Fruit fly (Drosophila melanogaster) whole organism, embryonic: Measurements from ENCODE around the gene zen.

Experiments used
- BEAF-32 ChIP-seq: fragments of 200-800 bp; sonication (Bioruptor generic); optimal IDR thresholded peaks from 3 replicates; lab custom pipeline; 2017; ENCODE audit warnings: missing biosample characterization, missing genetic modification characterization, mild to moderate bottlenecking, moderate library complexity, missing genetic modification reagents
- Bdp1 ChIP-seq: fragments of 200-800 bp; sonication (Bioruptor generic); optimal IDR thresholded peaks from 3 replicates; lab custom pipeline; 2016; ENCODE audit warnings: missing biosample characterization, missing genetic modification characterization
- CG10321 ChIP-seq: fragments of 200-800 bp; sonication (Bioruptor generic); IDR thresholded peaks from 2 replicates; pipeline ENCODE4 v1.3.6; 2022; ENCODE audit warnings: missing biosample characterization, missing genetic modification characterization
- CG11398 ChIP-seq: fragments of 200-800 bp; sonication (Bioruptor generic); optimal IDR thresholded peaks from 2 replicates; lab custom pipeline; 2016; ENCODE audit warnings: missing biosample characterization, missing genetic modification characterization
- CG14441 ChIP-seq: fragments of 200-800 bp; sonication (Bioruptor generic); IDR thresholded peaks from 2 replicates; pipeline ENCODE4 v1.3.6; 2022; ENCODE audit warnings: missing biosample characterization, missing genetic modification characterization
- CG17328 ChIP-seq: fragments of 200-800 bp; sonication (Bioruptor generic); IDR thresholded peaks from 2 replicates; pipeline ENCODE4 v1.3.6; 2022; ENCODE audit warnings: missing biosample characterization, missing genetic modification characterization
- CG17361 ChIP-seq: fragments of 200-800 bp; sonication (Bioruptor generic); IDR thresholded peaks from 3 replicates; pipeline ENCODE4 v1.3.6; 2022; ENCODE audit warnings: missing biosample characterization, missing genetic modification characterization
- CG17829 ChIP-seq: fragments of 200-800 bp; optimal IDR thresholded peaks from 2 replicates; lab custom pipeline; 2019; ENCODE audit warnings: missing biosample characterization, mild to moderate bottlenecking, missing genetic modification characterization, moderate library complexity
- CG17912 ChIP-seq: fragments of 200-800 bp; sonication (Bioruptor generic); optimal IDR thresholded peaks from 2 replicates; lab custom pipeline; 2018; ENCODE audit warnings: missing biosample characterization, mild to moderate bottlenecking, missing genetic modification characterization
- CG2202 ChIP-seq: fragments of 200-800 bp; sonication (Bioruptor generic); optimal IDR thresholded peaks from 2 replicates; lab custom pipeline; 2018; ENCODE audit warnings: missing biosample characterization, mild to moderate bottlenecking, missing genetic modification characterization
- CG34224 ChIP-seq: fragments of 200-800 bp; sonication (Bioruptor generic); IDR thresholded peaks from 3 replicates; pipeline ENCODE4 v1.3.6; 2022; ENCODE audit warnings: missing biosample characterization, missing genetic modification characterization; ENCODE audit not compliant: partially characterized antibody
- CG3838 ChIP-seq: fragments of 200-800 bp; sonication (Bioruptor generic); optimal IDR thresholded peaks from 3 replicates; lab custom pipeline; 2016; ENCODE audit warnings: missing biosample characterization, missing genetic modification characterization
- CG43689 ChIP-seq: fragments of 200-800 bp; sonication (Bioruptor generic); IDR thresholded peaks from 2 replicates; pipeline ENCODE4 v1.3.6; 2022; ENCODE audit warnings: missing biosample characterization, missing genetic modification characterization
- CG7357 ChIP-seq: fragments of 200-800 bp; sonication (Bioruptor generic); IDR thresholded peaks from 3 replicates; pipeline ENCODE4 v1.3.6; 2022; ENCODE audit warnings: missing biosample characterization, missing genetic modification characterization
- CG8388 ChIP-seq: fragments of 200-800 bp; sonication (Bioruptor generic); optimal IDR thresholded peaks from 2 replicates; lab custom pipeline; 2019; ENCODE audit warnings: missing biosample characterization, mild to moderate bottlenecking, missing genetic modification characterization, moderate library complexity
- CG9215 ChIP-seq: fragments of 200-800 bp; sonication (Bioruptor generic); IDR thresholded peaks from 2 replicates; pipeline ENCODE4 v1.3.6; 2022; ENCODE audit warnings: missing biosample characterization, missing genetic modification characterization
- CkIIα-i1 ChIP-seq: fragments of 200-800 bp; sonication (Bioruptor generic); IDR thresholded peaks from 2 replicates; pipeline ENCODE4 v1.3.6; 2022; ENCODE audit warnings: missing biosample characterization, missing genetic modification characterization
- Elba2 ChIP-seq: fragments of 200-800 bp; sonication (Bioruptor generic); optimal IDR thresholded peaks from 3 replicates; lab custom pipeline; 2016; ENCODE audit warnings: missing biosample characterization, missing genetic modification characterization
- GATAe ChIP-seq: fragments of 200-800 bp; sonication (Bioruptor generic); conservative IDR thresholded peaks from 2 replicates; pipeline ENCODE4 v1.3.6; 2022; ENCODE audit warnings: missing biosample characterization, missing genetic modification characterization
- H2.0 ChIP-seq: fragments of 200-800 bp; sonication (Bioruptor generic); IDR thresholded peaks from 2 replicates; pipeline ENCODE4 v1.3.6; 2022; ENCODE audit warnings: missing biosample characterization, missing genetic modification characterization
- Lpt ChIP-seq: fragments of >200 bp; optimal IDR thresholded peaks from 2 replicates; lab custom pipeline; 2018; ENCODE audit warnings: missing biosample characterization, missing genetic modification characterization
- MBD-R2 ChIP-seq: fragments of 200-800 bp; sonication (Bioruptor generic); IDR thresholded peaks from 2 replicates; pipeline ENCODE4 v1.3.6; 2022; ENCODE audit warnings: missing biosample characterization, missing genetic modification characterization
- Mad ChIP-seq: fragments of 200-800 bp; sonication (Bioruptor generic); optimal IDR thresholded peaks from 2 replicates; lab custom pipeline; 2016; ENCODE audit warnings: missing biosample characterization, missing genetic modification characterization
- NC2β ChIP-seq: fragments of 200-800 bp; sonication (Bioruptor generic); optimal IDR thresholded peaks from 2 replicates; lab custom pipeline; 2016; ENCODE audit warnings: missing biosample characterization, missing genetic modification characterization
- Oli ChIP-seq: fragments of 200-800 bp; sonication (Bioruptor generic); optimal IDR thresholded peaks from 2 replicates; lab custom pipeline; 2018; ENCODE audit warnings: missing biosample characterization, mild to moderate bottlenecking, missing genetic modification characterization, moderate library complexity
- Ravus ChIP-seq: fragments of 200-800 bp; sonication (Bioruptor generic); IDR thresholded peaks from 2 replicates; pipeline ENCODE4 v1.3.6; 2022; ENCODE audit warnings: missing biosample characterization, missing genetic modification characterization
- Ssrp ChIP-seq: fragments of 200-800 bp; sonication (Bioruptor generic); optimal IDR thresholded peaks from 2 replicates; lab custom pipeline; 2018; ENCODE audit warnings: missing biosample characterization, mild to moderate bottlenecking, missing genetic modification characterization, moderate library complexity
- amos ChIP-seq: fragments of 200-800 bp; sonication (Bioruptor generic); IDR thresholded peaks from 2 replicates; pipeline ENCODE4 v1.3.6; 2022; ENCODE audit warnings: missing biosample characterization, missing genetic modification characterization; ENCODE audit not compliant: partially characterized antibody
- bbx ChIP-seq: fragments of 200-800 bp; sonication (Bioruptor generic); IDR thresholded peaks from 2 replicates; pipeline ENCODE4 v1.3.6; 2022; ENCODE audit warnings: missing biosample characterization, missing genetic modification characterization; ENCODE audit not compliant: partially characterized antibody
- cas ChIP-seq: fragments of 200-800 bp; sonication (Bioruptor generic); IDR thresholded peaks from 2 replicates; pipeline ENCODE4 v1.3.6; 2022; ENCODE audit warnings: missing biosample characterization, missing genetic modification characterization
- cato ChIP-seq: fragments of 200-800 bp; sonication (Bioruptor generic); optimal IDR thresholded peaks from 2 replicates; lab custom pipeline; 2016; ENCODE audit warnings: missing biosample characterization, missing genetic modification characterization, borderline replicate concordance
- chm ChIP-seq: fragments of 200-800 bp; sonication (Bioruptor generic); IDR thresholded peaks from 2 replicates; pipeline ENCODE4 v1.3.6; 2022; ENCODE audit warnings: missing biosample characterization, missing genetic modification characterization
- ci ChIP-seq: fragments of 200-800 bp; sonication (Bioruptor generic); IDR thresholded peaks from 3 replicates; pipeline ENCODE4 v1.3.6; 2022; ENCODE audit warnings: missing biosample characterization, missing genetic modification characterization
- fd96Cb ChIP-seq: fragments of 200-800 bp; sonication (Bioruptor generic); optimal IDR thresholded peaks from 2 replicates; lab custom pipeline; 2018; ENCODE audit warnings: missing biosample characterization, mild to moderate bottlenecking, missing genetic modification characterization, moderate library complexity
- gce ChIP-seq: fragments of 200-800 bp; sonication (Bioruptor generic); IDR thresholded peaks from 3 replicates; pipeline ENCODE4 v1.3.6; 2022; ENCODE audit warnings: missing biosample characterization, missing genetic modification characterization
- gcm ChIP-seq: fragments of 200-800 bp; sonication (Bioruptor generic); optimal IDR thresholded peaks from 2 replicates; lab custom pipeline; 2019; ENCODE audit warnings: missing biosample characterization, mild to moderate bottlenecking, missing genetic modification characterization, moderate library complexity
- gsb ChIP-seq: fragments of 200-800 bp; sonication (Bioruptor generic); IDR thresholded peaks from 2 replicates; pipeline ENCODE4 v1.3.6; 2022; ENCODE audit warnings: missing biosample characterization, missing genetic modification characterization
- hbn ChIP-seq: fragments of 200-800 bp; sonication (Bioruptor generic); IDR thresholded peaks from 2 replicates; pipeline ENCODE4 v1.3.6; 2022; ENCODE audit warnings: missing biosample characterization, missing genetic modification characterization; ENCODE audit not compliant: partially characterized antibody
- insv ChIP-seq, 2 experiments: fragments of 200-800 bp; sonication (Bioruptor generic); optimal IDR thresholded peaks; 3 replicates each; lab custom pipeline; 2016 to 2018; ENCODE audit warnings: missing biosample characterization in 2 of 2, missing genetic modification characterization in 2 of 2
- lilli ChIP-seq: fragments of 200-800 bp; sonication (Bioruptor generic); optimal IDR thresholded peaks from 3 replicates; lab custom pipeline; 2016; ENCODE audit warnings: missing biosample characterization, missing genetic modification characterization
- mam ChIP-seq: fragments of 200-800 bp; sonication (Bioruptor generic); optimal IDR thresholded peaks from 3 replicates; lab custom pipeline; 2016; ENCODE audit warnings: missing biosample characterization, missing genetic modification characterization
- nmo ChIP-seq: fragments of 200-800 bp; sonication (Bioruptor generic); optimal IDR thresholded peaks from 2 replicates; lab custom pipeline; 2018; ENCODE audit warnings: missing biosample characterization, mild to moderate bottlenecking, missing genetic modification characterization, moderate library complexity
- nom ChIP-seq: fragments of 200-800 bp; sonication (Bioruptor generic); optimal IDR thresholded peaks from 2 replicates; lab custom pipeline; 2017; ENCODE audit warnings: missing biosample characterization, missing genetic modification characterization, mild to moderate bottlenecking, moderate library complexity, missing genetic modification reagents
- oc ChIP-seq: fragments of 200-800 bp; sonication (Bioruptor generic); optimal IDR thresholded peaks from 2 replicates; lab custom pipeline; 2018; ENCODE audit warnings: missing biosample characterization, mild to moderate bottlenecking, missing genetic modification characterization, moderate library complexity
- run ChIP-seq: fragments of 200-800 bp; sonication (Bioruptor generic); optimal IDR thresholded peaks from 3 replicates; lab custom pipeline; 2018; ENCODE audit warnings: missing biosample characterization, mild to moderate bottlenecking, missing genetic modification characterization
- sob ChIP-seq: fragments of 200-800 bp; sonication (Bioruptor generic); IDR thresholded peaks from 2 replicates; pipeline ENCODE4 v1.3.6; 2022; ENCODE audit warnings: missing biosample characterization, missing genetic modification characterization
- ssp ChIP-seq: fragments of 200-800 bp; sonication (Bioruptor generic); IDR thresholded peaks from 2 replicates; pipeline ENCODE4 v1.3.6; 2022; ENCODE audit warnings: missing biosample characterization, missing genetic modification characterization
- unc-4 ChIP-seq: fragments of 200-800 bp; sonication (Bioruptor generic); IDR thresholded peaks from 2 replicates; pipeline ENCODE4 v1.3.6; 2022; ENCODE audit warnings: missing biosample characterization, missing genetic modification characterization; ENCODE audit not compliant: partially characterized antibody
- vvl ChIP-seq: fragments of 200-800 bp; sonication (Bioruptor generic); IDR thresholded peaks from 2 replicates; pipeline ENCODE4 v1.3.6; 2022; ENCODE audit warnings: missing biosample characterization, missing genetic modification characterization
- wor ChIP-seq: fragments of 200-800 bp; sonication (Bioruptor generic); IDR thresholded peaks from 2 replicates; pipeline ENCODE4 v1.3.6; 2022; ENCODE audit warnings: missing biosample characterization, missing genetic modification characterization

zen gene

dm6 chr3R:6762794-6763407 lies 8.9 kb upstream of the zen start (continued):
- TF ChIP-seq CG9215 (GFP tag; lab: Robert Waterston, UW) (peak; percentile 40; the same call in 1 of the 2 replicates), CG8388 (GFP tag; lab: Kevin White, UChicago) (peak; percentile 95), gsb (GFP tag; lab: Robert Waterston, UW) (no peak), cas (GFP tag; lab: Robert Waterston, UW) (no peak), CG7357 (GFP tag; lab: Robert Waterston, UW) (no peak; the same call in 2 of the 3 replicates), CG17328 (GFP tag; lab: Robert Waterston, UW) (peak; percentile 78; the same call in 1 of the 2 replicates), NC2β (peak; percentile 37), H2.0 (GFP tag; lab: Robert Waterston, UW) (peak; percentile 42; the same call in 1 of the 2 replicates), CG17912 (GFP tag; lab: Kevin White, UChicago) (peak; percentile 16), gcm (GFP tag; lab: Kevin White, UChicago) (peak; percentile 95), sob (GFP tag; lab: Robert Waterston, UW) (no peak), CG11398 (peak; percentile 52), MBD-R2 (GFP tag; lab: Robert Waterston, UW) (no peak), lilli (GFP tag; lab: Kevin White, UChicago) (peak; percentile 68), CG17361 (GFP tag; lab: Robert Waterston, UW) (peak; percentile 98), CG43689 (GFP tag; lab: Robert Waterston, UW) (no peak), ssp (GFP tag; lab: Robert Waterston, UW) (peak; percentile 54), cato (peak; percentile 63), fd96Cb (tag; lab: Kevin White, UChicago) (peak; percentile 93), Ravus (GFP tag; lab: Robert Waterston, UW) (no peak; the same call in 1 of the 2 replicates), Lpt (GFP tag; lab: Kevin White, UChicago) (no peak), Ssrp (tag; lab: Kevin White, UChicago) (peak; percentile 95), chm (GFP tag; lab: Robert Waterston, UW) (peak; percentile 88; the same call in 1 of the 2 replicates), Bdp1 (GFP tag; lab: Kevin White, UChicago) (peak; percentile 30), gce (GFP tag; lab: Robert Waterston, UW) (no peak), CG14441 (GFP tag; lab: Robert Waterston, UW) (0 out of 2 replicates have a peak, but pooled peaks have one; percentile 35), CG2202 (tag; lab: Kevin White, UChicago) (peak; percentile 90), Mad (GFP tag; lab: Kevin White, UChicago) (peak; percentile 51), hbn (GFP tag; lab: Robert Waterston, UW) (no peak), CG10321 (GFP tag; lab: Robert Waterston, UW) (no peak), Oli (tag; lab: Kevin White, UChicago) (peak; percentile 87), CkIIα-i1 (GFP tag; lab: Robert Waterston, UW) (no peak), bbx (GFP tag; lab: Robert Waterston, UW) (no peak), insv (GFP tag; optimal IDR thresholded peaks at IDR 0.05; lab: Kevin White, UChicago) (peak in 1 of 2 experiments; percentile 31), oc (peak; percentile 75), mam (no peak), GATAe (GFP tag; lab: Robert Waterston, UW) (no peak), wor (GFP tag; lab: Robert Waterston, UW) (peak; percentile 45; the same call in 1 of the 2 replicates), run (tag; lab: Kevin White, UChicago) (peak; percentile 51), BEAF-32 (no peak), nmo (GFP tag; lab: Kevin White, UChicago) (peak; percentile 98), Elba2 (GFP tag; lab: Kevin White, UChicago) (peak; percentile 73), vvl (GFP tag; lab: Robert Waterston, UW) (peak; percentile 72; the same call in 1 of the 2 replicates), nom (GFP tag; lab: Kevin White, UChicago) (no peak), ci (GFP tag; lab: Robert Waterston, UW) (peak; percentile 45; the same call in 2 of the 3 replicates), amos (GFP tag; lab: Robert Waterston, UW) (no peak), CG17829 (peak; percentile 98), unc-4 (no peak), CG34224 (no peak), CG3838 (GFP tag; lab: Kevin White, UChicago) (peak; percentile 63)
